Fruit fly (Drosophila melanogaster) whole organism, embryonic: ENCODE measurements around the gene Mco1.

Experiments used
- CG11696 ChIP-seq: fragments of 200-800 bp; sonication (Bioruptor generic); IDR thresholded peaks from 2 replicates; pipeline ENCODE4 v1.3.6; 2022; ENCODE audit warnings: missing biosample characterization, missing genetic modification characterization
- CG14050 ChIP-seq: fragments of 200-800 bp; sonication (Bioruptor generic); IDR thresholded peaks from 3 replicates; pipeline ENCODE4 v1.3.6; 2022; ENCODE audit warnings: missing biosample characterization, missing genetic modification characterization
- CG16863 ChIP-seq: fragments of 200-800 bp; sonication (Bioruptor generic); optimal IDR thresholded peaks from 3 replicates; lab custom pipeline; 2016; ENCODE audit warnings: missing biosample characterization, missing genetic modification characterization
- CG18599 ChIP-seq: fragments of 200-800 bp; sonication (Bioruptor generic); optimal IDR thresholded peaks from 3 replicates; lab custom pipeline; 2017; ENCODE audit warnings: missing biosample characterization, missing genetic modification characterization, mild to moderate bottlenecking, moderate library complexity, missing genetic modification reagents
- CG31388 ChIP-seq: fragments of 200-800 bp; sonication (Bioruptor generic); optimal IDR thresholded peaks from 2 replicates; lab custom pipeline; 2016; ENCODE audit warnings: missing biosample characterization, missing genetic modification characterization
- CG3726 ChIP-seq: fragments of 200-800 bp; sonication (Bioruptor generic); IDR thresholded peaks from 3 replicates; pipeline ENCODE4, ENCODE4 v1.3.6; 2022; ENCODE audit warnings: missing biosample characterization, missing genetic modification characterization
- CG3847 ChIP-seq: fragments of 200-800 bp; sonication (Bioruptor generic); IDR thresholded peaks from 2 replicates; pipeline ENCODE4 v1.3.6; 2022; ENCODE audit warnings: missing biosample characterization, missing genetic modification characterization
- CG42726 ChIP-seq: fragments of 200-800 bp; sonication (Bioruptor generic); IDR thresholded peaks from 2 replicates; pipeline ENCODE4 v1.3.6; 2022; ENCODE audit warnings: missing biosample characterization, missing genetic modification characterization; ENCODE audit not compliant: partially characterized antibody
- CG4360 ChIP-seq: fragments of 200-800 bp; sonication (Bioruptor generic); IDR thresholded peaks from 2 replicates; pipeline ENCODE4 v1.3.6; 2022; ENCODE audit warnings: missing biosample characterization, missing genetic modification characterization
- CG4820 ChIP-seq: fragments of 200-800 bp; sonication (Bioruptor generic); optimal IDR thresholded peaks from 3 replicates; lab custom pipeline; 2016; ENCODE audit warnings: missing biosample characterization, missing genetic modification characterization
- CG6765 ChIP-seq: fragments of 200-800 bp; sonication (Bioruptor generic); optimal IDR thresholded peaks from 3 replicates; lab custom pipeline; 2017; ENCODE audit warnings: missing biosample characterization, mild to moderate bottlenecking, missing genetic modification characterization
- CG6791 ChIP-seq: fragments of 200-800 bp; sonication (Bioruptor generic); IDR thresholded peaks from 3 replicates; pipeline ENCODE4 v1.3.6; 2022; ENCODE audit warnings: missing biosample characterization, missing genetic modification characterization; ENCODE audit not compliant: partially characterized antibody
- CG7839 ChIP-seq: fragments of 200-800 bp; sonication (Bioruptor generic); optimal IDR thresholded peaks from 3 replicates; lab custom pipeline; 2018; ENCODE audit warnings: missing biosample characterization, mild to moderate bottlenecking, missing genetic modification characterization, moderate library complexity
- CG8290 ChIP-seq, 3 experiments: fragments of 200-800 bp; sonication (Bioruptor generic); optimal IDR thresholded peaks; 2 replicates each; lab custom pipeline; 2016 to 2019; ENCODE audit warnings: missing biosample characterization in 3 of 3, missing genetic modification characterization in 3 of 3, mild to moderate bottlenecking in 2 of 3, moderate library complexity in 1 of 3
- CG8478 ChIP-seq: fragments of >200 bp; optimal IDR thresholded peaks from 2 replicates; lab custom pipeline; 2018
- CG9932 ChIP-seq: fragments of 200-800 bp; sonication (Bioruptor generic); IDR thresholded peaks from 2 replicates; pipeline ENCODE4 v1.3.6; 2022; ENCODE audit warnings: missing biosample characterization, missing genetic modification characterization
- Chrac-16 ChIP-seq: fragments of 200-800 bp; sonication (Bioruptor generic); optimal IDR thresholded peaks from 3 replicates; lab custom pipeline; 2016; ENCODE audit warnings: missing biosample characterization, missing genetic modification characterization
- Deaf1 ChIP-seq: fragments of 200-800 bp; optimal IDR thresholded peaks from 3 replicates; lab custom pipeline; 2019; ENCODE audit warnings: missing biosample characterization, mild to moderate bottlenecking, missing genetic modification characterization, moderate library complexity
- Dip2 ChIP-seq: fragments of 200-800 bp; sonication (Bioruptor generic); IDR thresholded peaks from 2 replicates; pipeline ENCODE4 v1.3.6; 2022; ENCODE audit warnings: missing biosample characterization, missing genetic modification characterization
- H2.0 ChIP-seq: fragments of 200-800 bp; sonication (Bioruptor generic); IDR thresholded peaks from 2 replicates; pipeline ENCODE4 v1.3.6; 2022; ENCODE audit warnings: missing biosample characterization, missing genetic modification characterization
- Hand ChIP-seq: fragments of 200-800 bp; sonication (Bioruptor generic); optimal IDR thresholded peaks from 2 replicates; lab custom pipeline; 2017; ENCODE audit warnings: mild to moderate bottlenecking, missing biosample characterization, missing genetic modification reagents, missing genetic modification characterization
- Jarid2 ChIP-seq: fragments of 200-800 bp; sonication (Bioruptor generic); optimal IDR thresholded peaks from 3 replicates; lab custom pipeline; 2017; ENCODE audit warnings: mild to moderate bottlenecking, missing biosample characterization, missing genetic modification reagents, missing genetic modification characterization
- Lpt ChIP-seq: fragments of >200 bp; optimal IDR thresholded peaks from 2 replicates; lab custom pipeline; 2018; ENCODE audit warnings: missing biosample characterization, missing genetic modification characterization
- Oli ChIP-seq: fragments of 200-800 bp; sonication (Bioruptor generic); optimal IDR thresholded peaks from 2 replicates; lab custom pipeline; 2018; ENCODE audit warnings: missing biosample characterization, mild to moderate bottlenecking, missing genetic modification characterization, moderate library complexity
- Opbp ChIP-seq: fragments of 200-800 bp; sonication (Bioruptor generic); IDR thresholded peaks from 3 replicates; pipeline ENCODE4 v1.3.6; 2022; ENCODE audit warnings: missing biosample characterization, missing genetic modification characterization; ENCODE audit not compliant: partially characterized antibody
- Scr ChIP-seq: fragments of 200-800 bp; sonication (Bioruptor generic); IDR thresholded peaks from 2 replicates; pipeline ENCODE4 v1.3.6; 2022; ENCODE audit warnings: missing biosample characterization, missing genetic modification characterization; ENCODE audit not compliant: partially characterized antibody
- cato ChIP-seq: fragments of 200-800 bp; sonication (Bioruptor generic); optimal IDR thresholded peaks from 2 replicates; lab custom pipeline; 2016; ENCODE audit warnings: missing biosample characterization, missing genetic modification characterization, borderline replicate concordance
- chif ChIP-seq, 2 experiments: fragments of 200-800 bp; sonication (Bioruptor generic); optimal IDR thresholded peaks; 3 replicates each; lab custom pipeline; 2016; ENCODE audit warnings: missing biosample characterization in 2 of 2, missing genetic modification characterization in 2 of 2
- chm ChIP-seq: fragments of 200-800 bp; sonication (Bioruptor generic); IDR thresholded peaks from 2 replicates; pipeline ENCODE4 v1.3.6; 2022; ENCODE audit warnings: missing biosample characterization, missing genetic modification characterization
- chn ChIP-seq: fragments of 200-800 bp; sonication (Bioruptor generic); optimal IDR thresholded peaks from 2 replicates; lab custom pipeline; 2016; ENCODE audit warnings: missing biosample characterization, missing genetic modification characterization
- crp ChIP-seq, 2 experiments: fragments of 200-800 bp; sonication (Bioruptor generic); optimal IDR thresholded peaks; 2 replicates in 1 of 2; 3 replicates in 1 of 2; lab custom pipeline; 2017; ENCODE audit warnings: missing biosample characterization in 2 of 2, missing genetic modification characterization in 2 of 2, mild to moderate bottlenecking in 1 of 2, moderate library complexity in 1 of 2
- emc ChIP-seq: fragments of 200-800 bp; sonication (Bioruptor generic); optimal IDR thresholded peaks from 2 replicates; lab custom pipeline; 2016; ENCODE audit warnings: missing biosample characterization, missing genetic modification characterization
- esg ChIP-seq: fragments of 200-800 bp; sonication (Bioruptor generic); conservative IDR thresholded peaks from 2 replicates; pipeline ENCODE4 v1.3.6; 2022; ENCODE audit warnings: missing biosample characterization, missing genetic modification characterization
- eve ChIP-seq, 2 experiments: fragments of >200 bp; optimal IDR thresholded peaks; 2 replicates each; lab custom pipeline; 2017; ENCODE audit warnings: missing biosample characterization in 2 of 2, missing genetic modification characterization in 2 of 2
- gce ChIP-seq: fragments of 200-800 bp; sonication (Bioruptor generic); IDR thresholded peaks from 3 replicates; pipeline ENCODE4 v1.3.6; 2022; ENCODE audit warnings: missing biosample characterization, missing genetic modification characterization
- grau ChIP-seq: fragments of 200-800 bp; optimal IDR thresholded peaks from 3 replicates; lab custom pipeline; 2019; ENCODE audit warnings: missing biosample characterization, mild to moderate bottlenecking, missing genetic modification characterization, moderate library complexity
- gsb-n ChIP-seq: fragments of 200-800 bp; sonication (Bioruptor generic); optimal IDR thresholded peaks from 3 replicates; lab custom pipeline; 2018; ENCODE audit warnings: missing biosample characterization, mild to moderate bottlenecking, missing genetic modification characterization
- h ChIP-seq: fragments of >200 bp; optimal IDR thresholded peaks from 2 replicates; lab custom pipeline; 2017
- kay ChIP-seq: fragments of 200-800 bp; sonication (Bioruptor generic); optimal IDR thresholded peaks from 2 replicates; lab custom pipeline; 2016; ENCODE audit warnings: missing biosample characterization, missing genetic modification characterization
- kni ChIP-seq: fragments of 200-800 bp; sonication (Bioruptor generic); optimal IDR thresholded peaks from 3 replicates; lab custom pipeline; 2017; ENCODE audit warnings: mild to moderate bottlenecking, missing biosample characterization, missing genetic modification reagents, missing genetic modification characterization
- mld ChIP-seq: fragments of 200-800 bp; sonication (Bioruptor generic); IDR thresholded peaks from 3 replicates; pipeline ENCODE4 v1.3.6; 2022; ENCODE audit warnings: missing biosample characterization, missing genetic modification characterization; ENCODE audit not compliant: partially characterized antibody
- odd ChIP-seq: fragments of 200-800 bp; sonication (Bioruptor generic); optimal IDR thresholded peaks from 2 replicates; lab custom pipeline; 2017; ENCODE audit warnings: missing biosample characterization, mild to moderate bottlenecking, missing genetic modification characterization
- psq ChIP-seq: fragments of 200-800 bp; sonication (Bioruptor generic); optimal IDR thresholded peaks from 2 replicates; lab custom pipeline; 2017; ENCODE audit warnings: missing biosample characterization, missing genetic modification characterization
- pum ChIP-seq: fragments of 200-800 bp; sonication (Bioruptor generic); optimal IDR thresholded peaks from 2 replicates; lab custom pipeline; 2016; ENCODE audit warnings: missing biosample characterization, missing genetic modification characterization
- scrt ChIP-seq: fragments of 200-800 bp; sonication (Bioruptor generic); optimal IDR thresholded peaks from 2 replicates; lab custom pipeline; 2018; ENCODE audit warnings: missing biosample characterization, mild to moderate bottlenecking, missing genetic modification characterization, moderate library complexity
- sim ChIP-seq: fragments of 200-800 bp; sonication (Bioruptor generic); IDR thresholded peaks from 2 replicates; pipeline ENCODE4 v1.3.6; 2022; ENCODE audit warnings: missing biosample characterization, missing genetic modification characterization
- sima ChIP-seq: fragments of 200-800 bp; sonication (Bioruptor generic); optimal IDR thresholded peaks from 2 replicates; lab custom pipeline; 2016; ENCODE audit warnings: missing biosample characterization, missing genetic modification characterization
- stc ChIP-seq: fragments of 200-800 bp; sonication (Bioruptor generic); IDR thresholded peaks from 2 replicates; pipeline ENCODE4 v1.3.6; 2022; ENCODE audit warnings: missing biosample characterization, missing genetic modification characterization
- tgo ChIP-seq: fragments of 200-800 bp; sonication (Bioruptor generic); IDR thresholded peaks from 3 replicates; pipeline ENCODE4 v1.3.6; 2022; ENCODE audit warnings: missing biosample characterization, missing genetic modification characterization
- zfh1 ChIP-seq: fragments of 200-800 bp; sonication (Bioruptor generic); IDR thresholded peaks from 3 replicates; pipeline ENCODE4 v1.3.6; 2022; ENCODE audit warnings: missing biosample characterization, missing genetic modification characterization

The Mco1 gene

dm6 chr2L:9430992-9431602 lies 14.7 kb downstream of the Mco1 start, which contains the start of the genes FucTB and scat (continued):
- TF ChIP-seq CG8290 (GFP tag; optimal IDR thresholded peaks at IDR 0.05; lab: Kevin White, UChicago) (peak; percentile 79), CG8290 (tag; optimal IDR thresholded peaks at IDR 0.05; lab: Kevin White, UChicago) (peak in 1 of 2 experiments; percentile 48), scrt (peak; percentile 66), chn (GFP tag; lab: Kevin White, UChicago) (peak; percentile 63), Opbp (GFP tag; lab: Robert Waterston, UW) (peak; percentile 55; the same call in 1 of the 3 replicates), CG6791 (GFP tag; lab: Robert Waterston, UW) (no peak), grau (peak; percentile 94), Jarid2 (GFP tag; lab: Kevin White, UChicago) (peak; percentile 5), CG14050 (GFP tag; lab: Robert Waterston, UW) (peak; percentile 64; the same call in 2 of the 3 replicates), mld (GFP tag; lab: Robert Waterston, UW) (no peak), kni (peak; percentile 16), pum (peak; percentile 71), stc (GFP tag; lab: Robert Waterston, UW) (peak; percentile 87), CG6765 (GFP tag; lab: Kevin White, UChicago) (peak; percentile 77), emc (GFP tag; lab: Kevin White, UChicago) (peak; percentile 18), eve (GFP tag; optimal IDR thresholded peaks at IDR 0.05; lab: Kevin White, UChicago) (no peak), CG8478 (lab: Kevin White, UChicago) (no peak), CG9932 (GFP tag; lab: Robert Waterston, UW) (peak; percentile 97), Dip2 (GFP tag; lab: Robert Waterston, UW) (peak; percentile 47; the same call in 1 of the 2 replicates), CG31388 (GFP tag; lab: Kevin White, UChicago) (peak; percentile 69), CG11696 (GFP tag; lab: Robert Waterston, UW) (peak; percentile 67; the same call in 1 of the 2 replicates), CG16863 (GFP tag; lab: Kevin White, UChicago) (peak; percentile 14), Scr (GFP tag; lab: Robert Waterston, UW) (peak; percentile 32; the same call in 1 of the 2 replicates), sim (GFP tag; lab: Robert Waterston, UW) (peak; percentile 43; the same call in 1 of the 2 replicates), tgo (GFP tag; lab: Robert Waterston, UW) (peak; percentile 94), psq (GFP tag; lab: Kevin White, UChicago) (peak; percentile 86), H2.0 (peak; percentile 89), Oli (tag; lab: Kevin White, UChicago) (peak; percentile 88), Lpt (no peak), chif (GFP tag; optimal IDR thresholded peaks at IDR 0.05; lab: Kevin White, UChicago) (peak; percentile 36 to 62), zfh1 (GFP tag; lab: Robert Waterston, UW) (peak; percentile 88), chm (GFP tag; lab: Robert Waterston, UW) (no peak), CG42726 (no peak), kay (GFP tag; lab: Kevin White, UChicago) (peak; percentile 76), Deaf1 (tag; lab: Kevin White, UChicago) (peak; percentile 69), gce (peak; percentile 67; the same call in 1 of the 3 replicates), CG18599 (GFP tag; lab: Kevin White, UChicago) (peak; percentile 90), gsb-n (tag; lab: Kevin White, UChicago) (peak; percentile 91), esg (GFP tag; lab: Robert Waterston, UW) (peak; percentile 91), CG4360 (GFP tag; lab: Robert Waterston, UW) (no peak; the same call in 1 of the 2 replicates), cato (GFP tag; lab: Kevin White, UChicago) (peak; percentile 81), CG3726 (GFP tag; lab: Robert Waterston, UW) (peak; percentile 84), odd (GFP tag; lab: Kevin White, UChicago) (peak; percentile 78), CG4820 (GFP tag; lab: Kevin White, UChicago) (peak; percentile 90), CG7839 (tag; lab: Kevin White, UChicago) (peak; percentile 90), CG3847 (GFP tag; lab: Robert Waterston, UW) (peak; percentile 96), sima (GFP tag; lab: Kevin White, UChicago) (no peak), Chrac-16 (GFP tag; lab: Kevin White, UChicago) (peak; percentile 91), h (lab: Kevin White, UChicago) (no peak), crp (GFP tag; optimal IDR thresholded peaks at IDR 0.05; lab: Kevin White, UChicago) (peak; percentile 31 to 90), Hand (GFP tag; lab: Kevin White, UChicago) (peak; percentile 47)
